Worm (Caenorhabditis elegans) whole organism, mixed stage, embryonic: ENCODE measurements around the gene T20B12.4.

Experiments
- M03D4.4 ChIP-seq: sonication (generic microtip); optimal IDR thresholded peaks from 2 replicates; lab custom pipeline; 2017; ENCODE audit warnings: mild to moderate bottlenecking, missing genetic modification characterization, missing compliant biosample characterization
- bed-3 ChIP-seq: fragments of 200-800 bp; sonication (Bioruptor generic); optimal IDR thresholded peaks from 3 replicates; lab custom pipeline; 2018; ENCODE audit warnings: mild to moderate bottlenecking, missing genetic modification characterization, moderate library complexity, missing compliant biosample characterization
- blmp-1 ChIP-seq: fragments of 150-350 bp; optimal IDR thresholded peaks from 2 replicates; lab custom pipeline; 2014; ENCODE audit warnings: missing biosample characterization, missing genetic modification characterization
- ceh-39 ChIP-seq: fragments of 150-350 bp; optimal IDR thresholded peaks from 2 replicates; lab custom pipeline; 2014; ENCODE audit warnings: missing biosample characterization, missing genetic modification characterization
- ceh-43 ChIP-seq: fragments of 200-800 bp; sonication (Bioruptor generic); optimal IDR thresholded peaks from 2 replicates; lab custom pipeline; 2018; ENCODE audit warnings: mild to moderate bottlenecking, missing genetic modification characterization, moderate library complexity, missing compliant biosample characterization
- ceh-83 ChIP-seq: fragments of 200-800 bp; sonication (Bioruptor generic); optimal IDR thresholded peaks from 2 replicates; lab custom pipeline; 2018; ENCODE audit warnings: mild to moderate bottlenecking, missing genetic modification characterization, missing compliant biosample characterization
- ces-1 ChIP-seq: fragments of 150-350 bp; optimal IDR thresholded peaks from 2 replicates; lab custom pipeline; 2014; ENCODE audit warnings: missing biosample characterization, missing genetic modification reagents, missing genetic modification characterization
- cnd-1 ChIP-seq: fragments of 200-800 bp; sonication (Bioruptor generic); optimal IDR thresholded peaks from 2 replicates; lab custom pipeline; 2018; ENCODE audit warnings: mild to moderate bottlenecking, missing genetic modification characterization, missing compliant biosample characterization
- drap-1 ChIP-seq: fragments of 200-800 bp; sonication (Bioruptor generic); optimal IDR thresholded peaks from 3 replicates; lab custom pipeline; 2018; ENCODE audit warnings: mild to moderate bottlenecking, missing genetic modification characterization, missing compliant biosample characterization
- elt-1 ChIP-seq: sonication (generic microtip); optimal IDR thresholded peaks from 2 replicates; lab custom pipeline; 2017; ENCODE audit warnings: missing genetic modification characterization, mild to moderate bottlenecking, missing compliant biosample characterization, antibody characterized with exemption, moderate library complexity, borderline replicate concordance; ENCODE audit not compliant: insufficient read depth
- elt-3 ChIP-seq: fragments of 150-350 bp; optimal IDR thresholded peaks from 2 replicates; lab custom pipeline; 2014; ENCODE audit warnings: missing biosample characterization, missing genetic modification characterization
- flh-1 ChIP-seq: fragments of 200-800 bp; sonication (Bioruptor generic); optimal IDR thresholded peaks from 2 replicates; lab custom pipeline; 2018; ENCODE audit warnings: mild to moderate bottlenecking, missing genetic modification characterization, moderate library complexity, missing compliant biosample characterization
- ham-2 ChIP-seq: fragments of 200-800 bp; sonication (Bioruptor generic); optimal IDR thresholded peaks from 2 replicates; lab custom pipeline; 2018; ENCODE audit warnings: mild to moderate bottlenecking, missing genetic modification characterization, missing compliant biosample characterization
- hlh-1 ChIP-seq: fragments of 150-350 bp; optimal IDR thresholded peaks from 2 replicates; lab custom pipeline; 2014; ENCODE audit warnings: missing biosample characterization, missing genetic modification reagents, missing genetic modification characterization
- lin-13 ChIP-seq: fragments of 150-350 bp; optimal IDR thresholded peaks from 2 replicates; lab custom pipeline; 2014; ENCODE audit warnings: missing biosample characterization, missing genetic modification characterization
- lin-32 ChIP-seq: fragments of 200-800 bp; sonication (Bioruptor generic); optimal IDR thresholded peaks from 2 replicates; lab custom pipeline; 2018; ENCODE audit warnings: mild to moderate bottlenecking, missing genetic modification characterization, missing compliant biosample characterization
- lsy-2 ChIP-seq: fragments of 150-350 bp; optimal IDR thresholded peaks from 2 replicates; lab custom pipeline; 2014; ENCODE audit warnings: missing biosample characterization, missing genetic modification characterization
- mab-5 ChIP-seq: fragments of 150-350 bp; optimal IDR thresholded peaks from 2 replicates; lab custom pipeline; 2014; ENCODE audit warnings: missing biosample characterization, missing genetic modification characterization
- mep-1 ChIP-seq: fragments of 150-350 bp; optimal IDR thresholded peaks from 2 replicates; lab custom pipeline; 2017; ENCODE audit warnings: missing biosample characterization, missing genetic modification reagents, missing genetic modification characterization, inconsistent platforms
- mls-2 ChIP-seq: sonication (generic microtip); optimal IDR thresholded peaks from 2 replicates; lab custom pipeline; 2016; ENCODE audit warnings: mild to moderate bottlenecking, missing genetic modification characterization, moderate library complexity, missing compliant biosample characterization
- nhr-12 ChIP-seq: fragments of 150-350 bp; optimal IDR thresholded peaks from 2 replicates; lab custom pipeline; 2014; ENCODE audit warnings: missing biosample characterization, missing genetic modification characterization
- nhr-2 ChIP-seq: fragments of 150-350 bp; optimal IDR thresholded peaks from 2 replicates; lab custom pipeline; 2014; ENCODE audit warnings: missing biosample characterization, missing genetic modification characterization
- nhr-237 ChIP-seq: fragments of 150-350 bp; optimal IDR thresholded peaks from 2 replicates; lab custom pipeline; 2014; ENCODE audit warnings: missing biosample characterization, missing genetic modification characterization
- nhr-28 ChIP-seq: fragments of 150-350 bp; optimal IDR thresholded peaks from 2 replicates; lab custom pipeline; 2014; ENCODE audit warnings: missing biosample characterization, missing genetic modification characterization
- nhr-76 ChIP-seq: sonication (generic microtip); optimal IDR thresholded peaks from 2 replicates; lab custom pipeline; 2017; ENCODE audit warnings: missing biosample characterization, missing genetic modification characterization
- pha-4 ChIP-seq: fragments of 150-350 bp; optimal IDR thresholded peaks from 2 replicates; lab custom pipeline; 2018; ENCODE audit warnings: missing biosample characterization, missing genetic modification reagents, missing genetic modification characterization
- sem-2 ChIP-seq: fragments of 200-800 bp; sonication (Bioruptor generic); optimal IDR thresholded peaks from 2 replicates; lab custom pipeline; 2018; ENCODE audit warnings: mild to moderate bottlenecking, missing genetic modification characterization, missing compliant biosample characterization
- snpc-4 ChIP-seq: fragments of 150-350 bp; optimal IDR thresholded peaks from 2 replicates; lab custom pipeline; 2014; ENCODE audit warnings: missing biosample characterization, missing genetic modification characterization
- sptf-1 ChIP-seq: sonication (generic microtip); optimal IDR thresholded peaks from 2 replicates; lab custom pipeline; 2017; ENCODE audit warnings: mild to moderate bottlenecking, missing genetic modification characterization, moderate library complexity, missing compliant biosample characterization
- tbx-8 ChIP-seq: fragments of 200-800 bp; sonication (Bioruptor generic); optimal IDR thresholded peaks from 2 replicates; lab custom pipeline; 2018; ENCODE audit warnings: mild to moderate bottlenecking, missing genetic modification characterization, moderate library complexity, missing compliant biosample characterization
- unc-120 ChIP-seq: sonication (generic microtip); optimal IDR thresholded peaks from 2 replicates; lab custom pipeline; 2017; ENCODE audit warnings: missing genetic modification characterization, missing compliant biosample characterization; ENCODE audit not compliant: poor library complexity, severe bottlenecking
- unc-39 ChIP-seq: fragments of 150-350 bp; optimal IDR thresholded peaks from 2 replicates; lab custom pipeline; 2014; ENCODE audit warnings: missing biosample characterization, missing genetic modification characterization
- unc-62 ChIP-seq: fragments of 150-350 bp; optimal IDR thresholded peaks from 2 replicates; lab custom pipeline; 2014; ENCODE audit warnings: missing biosample characterization, missing genetic modification reagents, missing genetic modification characterization
- zip-8 ChIP-seq: fragments of 150-350 bp; optimal IDR thresholded peaks from 2 replicates; lab custom pipeline; 2014; ENCODE audit warnings: missing biosample characterization, missing genetic modification characterization
- ztf-11 ChIP-seq: fragments of 150-350 bp; optimal IDR thresholded peaks from 2 replicates; lab custom pipeline; 2014; ENCODE audit warnings: missing biosample characterization, missing genetic modification characterization

T20B12.4 gene

DNA sequence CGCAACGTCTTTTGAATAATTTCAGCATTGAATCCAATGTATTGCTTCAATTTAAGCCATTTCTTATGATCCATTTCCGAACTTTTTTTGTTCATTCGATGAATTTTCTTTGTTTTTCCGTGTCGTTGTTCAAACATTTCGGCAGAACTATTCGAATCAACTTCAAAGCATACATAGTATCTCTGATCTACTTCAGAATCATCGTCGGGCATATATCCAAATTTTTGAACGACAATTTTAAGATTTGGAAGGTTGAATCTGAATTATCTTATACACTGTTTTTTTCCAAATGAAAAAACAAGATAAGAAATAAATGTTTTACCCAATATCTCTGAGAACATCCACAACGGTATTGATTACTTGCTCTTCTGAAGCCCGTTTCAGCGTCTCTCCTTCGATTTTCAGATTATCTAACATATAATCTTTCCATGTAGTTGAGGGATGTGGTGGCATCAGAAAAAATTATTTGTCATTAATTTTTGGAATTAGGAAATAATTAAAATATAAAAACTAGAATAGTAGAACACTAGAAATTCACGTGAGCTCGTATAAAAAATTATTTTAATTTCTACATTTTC lies 38.3 kb upstream of the T20B12.4 start, which contains the start of gene lab-2:
Gene lab-2, minus strand, starts transcription at position 453 of the 578 bp plus-strand sequence.
- TF ChIP-seq ces-1 (GFP tag; lab: Kevin White, UChicago) (no peak), mab-5 (no peak), tbx-8 (GFP tag; lab: Kevin White, UChicago) (no peak), unc-39 (tag; lab: Kevin White, UChicago) (no peak)

- TF ChIP-seq flh-1 (GFP tag; lab: Kevin White, UChicago) (no peak), elt-1 (tag; lab: Kevin White, UChicago) (no peak)
These were observed 35.8 kb upstream of the T20B12.4 start for ce11 chrIII:7331671-7332070.

DNA sequence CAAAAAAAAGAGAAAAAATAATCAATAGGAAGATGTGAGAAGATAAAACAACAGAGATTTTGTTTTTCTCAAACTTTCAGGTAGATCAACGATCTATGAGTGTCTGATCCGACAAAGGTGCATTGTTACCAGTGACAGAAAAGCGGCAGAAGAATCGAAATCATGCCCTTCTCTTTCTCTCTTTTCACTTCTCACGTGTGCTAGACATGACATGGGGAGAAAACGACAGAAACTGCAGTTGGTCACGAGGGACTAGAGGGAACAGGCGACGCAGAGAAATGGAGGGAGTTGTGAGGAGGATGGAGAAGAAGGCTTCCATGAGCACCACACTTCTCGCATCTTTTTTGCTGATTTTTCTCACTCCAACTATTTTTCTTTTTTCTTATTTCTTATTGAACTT lies 32.3 kb upstream of the T20B12.4 start, which contains the start of gene F56C9.10:
Gene F56C9.10, minus strand, starts transcription at position 97 of the 400 bp plus-strand sequence.
- TF ChIP-seq nhr-12 (no peak), tbx-8 (GFP tag; lab: Kevin White, UChicago) (no peak), mep-1 (peak; percentile 14), ceh-83 (GFP tag; lab: Kevin White, UChicago) (no peak), unc-62 (peak; percentile 83), ces-1 (GFP tag; lab: Kevin White, UChicago) (peak; percentile 32), mab-5 (no peak), sem-2 (no peak), ham-2 (peak; percentile 9), lin-13 (tag; lab: Kevin White, UChicago) (no peak), ztf-11 (tag; lab: Kevin White, UChicago) (no peak), blmp-1 (tag; lab: Kevin White, UChicago) (peak; percentile 66), cnd-1 (tag; lab: Kevin White, UChicago) (peak; percentile 15), hlh-1 (tag; lab: Kevin White, UChicago) (peak; percentile 77), flh-1 (GFP tag; lab: Kevin White, UChicago) (no peak), ceh-43 (GFP tag; lab: Kevin White, UChicago) (no peak), mls-2 (peak; percentile 6), nhr-237 (tag; lab: Kevin White, UChicago) (peak; percentile 48), sptf-1 (tag; lab: Kevin White, UChicago) (no peak), unc-120 (tag; lab: Kevin White, UChicago) (peak; percentile 65), elt-1 (tag; lab: Kevin White, UChicago) (no peak), lin-32 (no peak)
- TF ChIP-seq, all 35 proteins: peak for 10

- TF ChIP-seq elt-3 (tag; lab: Kevin White, UChicago) (no peak), ham-2 (no peak), mep-1 (peak; percentile 84), hlh-1 (tag; lab: Kevin White, UChicago) (peak; percentile 59), blmp-1 (tag; lab: Kevin White, UChicago) (no peak), lsy-2 (peak; percentile 95), nhr-2 (tag; lab: Kevin White, UChicago) (no peak), unc-62 (no peak), sptf-1 (tag; lab: Kevin White, UChicago) (peak; percentile 29), tbx-8 (GFP tag; lab: Kevin White, UChicago) (no peak), pha-4 (peak; percentile 43), snpc-4 (no peak), nhr-12 (no peak), ceh-83 (GFP tag; lab: Kevin White, UChicago) (no peak), sem-2 (no peak), lin-32 (no peak), nhr-76 (tag; lab: Kevin White, UChicago) (no peak), unc-39 (tag; lab: Kevin White, UChicago) (no peak), cnd-1 (tag; lab: Kevin White, UChicago) (no peak), nhr-237 (tag; lab: Kevin White, UChicago) (peak; percentile 73), bed-3 (GFP tag; lab: Kevin White, UChicago) (no peak), mls-2 (no peak), M03D4.4 (tag; lab: Kevin White, UChicago) (no peak), zip-8 (tag; lab: Kevin White, UChicago) (no peak), ztf-11 (tag; lab: Kevin White, UChicago) (no peak), ces-1 (GFP tag; lab: Kevin White, UChicago) (peak; percentile 45), nhr-28 (no peak), flh-1 (GFP tag; lab: Kevin White, UChicago) (no peak), mab-5 (no peak), ceh-43 (GFP tag; lab: Kevin White, UChicago) (no peak), drap-1 (GFP tag; lab: Kevin White, UChicago) (peak; percentile 43), ceh-39 (no peak), elt-1 (tag; lab: Kevin White, UChicago) (no peak), unc-120 (tag; lab: Kevin White, UChicago) (peak; percentile 7), lin-13 (tag; lab: Kevin White, UChicago) (peak; percentile 33)
These were observed 31.3 kb upstream of the T20B12.4 start, which contains the start of gene gsp-2 for ce11 chrIII:7336214-7336613. Gene gsp-2 (plus strand): TSS chrIII:7336587.
